Fruit fly (Drosophila melanogaster) Kc167 (cell line): Measurements from ENCODE around the gene Lztr1.

Source experiments
- Myc ChIP-seq: fragments of >200 bp; optimal IDR thresholded peaks from 2 replicates; lab custom pipeline; 2017; ENCODE audit warnings: missing external identifiers
- h ChIP-seq: fragments of >200 bp; optimal IDR thresholded peaks from 3 replicates; lab custom pipeline; 2018; ENCODE audit warnings: missing external identifiers
- psq ChIP-seq: fragments of >200 bp; optimal IDR thresholded peaks from 2 replicates; lab custom pipeline; 2017; ENCODE audit warnings: missing external identifiers
- ttk ChIP-seq: sonication (Bioruptor generic); optimal IDR thresholded peaks from 2 replicates; lab custom pipeline; 2017; ENCODE audit warnings: missing external identifiers

DNA sequence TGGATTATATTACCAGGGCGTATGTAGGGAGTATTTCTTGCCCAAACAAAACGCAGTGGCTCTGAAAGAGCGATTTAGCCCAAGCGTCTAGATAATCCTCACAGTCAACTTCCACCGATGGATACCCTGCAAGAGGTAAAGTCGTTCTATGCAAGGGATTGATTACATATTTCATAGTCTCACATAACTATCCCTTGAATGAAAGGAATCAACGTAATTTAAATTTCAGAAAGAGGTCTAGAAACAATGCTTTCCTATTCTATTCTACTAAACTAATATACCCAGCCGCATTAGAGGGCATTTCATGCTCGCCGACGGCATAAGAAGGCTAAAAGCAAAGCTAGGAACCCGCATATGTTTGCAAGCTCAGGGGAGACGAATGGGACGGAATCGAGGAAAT lies 39.4 kb upstream of the Lztr1 start:
- TF ChIP-seq psq (lab: Kevin White, UChicago) (no peak), Myc (lab: Kevin White, UChicago) (no peak), h (lab: Kevin White, UChicago) (no peak), ttk (lab: Kevin White, UChicago) (no peak)
